Worm (Caenorhabditis elegans): Measurements from ENCODE around the gene fbxa-48.

The fbxa-48 gene

DNA sequence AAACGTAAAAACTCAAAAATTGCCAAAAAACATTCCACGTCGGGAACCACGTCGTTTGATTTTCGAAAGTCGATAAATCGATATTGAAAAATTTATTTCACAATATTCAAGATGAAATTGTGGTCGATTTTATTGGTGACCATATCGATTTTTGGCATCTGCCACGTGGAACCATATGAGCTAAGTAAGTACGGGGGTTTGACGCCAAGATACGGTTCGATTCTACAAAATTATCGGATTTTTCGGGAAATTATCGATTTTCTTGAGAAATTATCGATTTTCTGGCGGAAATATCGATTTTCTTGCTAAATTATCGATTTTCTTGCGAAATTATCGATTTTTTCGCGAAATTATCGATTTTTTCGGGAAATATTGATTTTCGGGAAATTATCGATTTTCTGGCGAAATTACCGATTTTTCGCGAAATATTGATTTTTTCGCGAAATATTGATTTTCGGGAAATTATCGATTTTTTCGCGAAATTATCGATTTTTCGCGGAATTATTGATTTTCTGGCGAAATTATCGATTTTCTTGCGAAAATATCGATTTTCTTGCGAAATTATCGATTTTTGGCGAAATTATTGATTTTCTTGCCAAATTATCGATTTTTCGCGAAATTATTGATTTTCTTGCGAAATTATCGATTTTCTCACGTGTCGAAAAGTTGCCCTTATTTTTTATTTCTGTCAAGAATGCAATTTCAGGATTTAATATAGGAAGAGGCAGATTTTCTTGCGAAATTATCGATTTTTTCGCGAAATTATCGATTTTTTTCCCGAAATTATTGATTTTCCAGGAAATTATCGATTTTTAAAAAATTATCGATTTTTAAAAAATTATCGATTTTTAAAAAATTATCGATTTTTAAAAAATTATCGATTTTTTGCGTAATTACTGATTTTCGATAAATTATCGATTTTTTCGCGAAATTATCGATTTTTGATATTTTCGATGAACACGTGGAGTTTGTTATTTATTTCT lies 10.3 kb upstream of the fbxa-48 start, which contains the start of gene Y54F10BM.3:
Gene Y54F10BM.3 (plus strand): TSS at position 51 of the 983 bp plus-strand sequence.
- no peak for TF ChIP-seq lin-32 (GFP tag; optimal IDR thresholded peaks at IDR 0.05)
- TF ChIP-seq bed-3 (GFP tag; optimal IDR thresholded peaks at IDR 0.05), result no peak
- TF ChIP-seq sptf-1 (tag; optimal IDR thresholded peaks at IDR 0.05), result peak; percentile 23
- TF ChIP-seq ceh-39 (tag; optimal IDR thresholded peaks at IDR 0.05), result peak; percentile 25

DNA sequence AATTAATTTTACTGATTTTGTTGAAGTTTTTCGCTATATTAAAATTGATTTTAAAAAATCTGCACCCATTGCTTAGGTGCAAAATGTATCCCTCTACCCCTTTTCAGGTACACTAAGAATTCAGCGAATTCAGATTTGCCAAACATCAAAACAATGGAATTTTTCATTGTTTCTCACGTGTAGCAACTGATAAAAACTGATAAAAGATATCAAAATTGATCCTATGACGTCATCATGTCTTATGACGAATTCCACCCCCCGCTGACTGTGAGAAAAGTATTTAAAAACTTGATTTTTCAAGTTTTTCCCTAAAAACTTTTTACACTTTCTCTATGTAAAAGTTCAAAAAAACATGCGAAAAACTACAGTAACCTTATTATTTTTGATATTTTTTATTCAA lies 8.6 kb upstream of the fbxa-48 start, which contains the start of gene Y54F10BM.22:
Gene Y54F10BM.22 (plus strand): TSS at position 331 of the 400 bp plus-strand sequence.
- TF ChIP-seq zip-8 (tag; optimal IDR thresholded peaks at IDR 0.05) (peak; percentile 8), tbx-8 (GFP tag; optimal IDR thresholded peaks at IDR 0.05) (no peak)

DNA sequence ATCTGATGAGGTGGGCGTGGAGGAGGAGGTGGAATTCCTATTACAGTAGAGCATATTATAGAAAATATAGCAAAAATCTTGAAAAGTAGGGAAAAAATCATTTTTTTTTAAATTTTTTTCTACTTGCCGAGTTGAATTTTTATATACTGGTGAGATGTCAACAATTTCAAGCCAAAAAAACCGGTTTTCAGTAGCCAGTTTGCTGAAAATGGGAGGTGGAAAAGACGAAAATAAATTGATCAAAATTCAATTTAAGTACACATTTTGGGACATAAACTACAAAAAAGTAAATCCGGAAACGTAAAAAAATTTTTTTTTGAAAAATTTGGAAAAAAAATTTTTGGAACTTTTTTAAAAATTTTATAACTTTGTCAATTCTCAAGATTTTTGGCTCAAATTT lies 7.5 kb upstream of the fbxa-48 start, which contains the start of gene Y54F10BM.23:
Gene Y54F10BM.23 (minus strand): TSS at position 101 of the 400 bp plus-strand sequence.
- TF ChIP-seq flh-1 (GFP tag; optimal IDR thresholded peaks at IDR 0.05) (no peak), snpc-4 (tag; optimal IDR thresholded peaks at IDR 0.05) (no peak), ham-2 (GFP tag; optimal IDR thresholded peaks at IDR 0.05) (no peak), mls-2 (tag; optimal IDR thresholded peaks at IDR 0.05) (no peak), nhr-2 (tag; optimal IDR thresholded peaks at IDR 0.05) (no peak), nhr-237 (tag; optimal IDR thresholded peaks at IDR 0.05) (no peak), ceh-83 (GFP tag; optimal IDR thresholded peaks at IDR 0.05) (no peak), zip-8 (tag; optimal IDR thresholded peaks at IDR 0.05) (no peak), lin-32 (GFP tag; optimal IDR thresholded peaks at IDR 0.05) (no peak), ceh-43 (GFP tag; optimal IDR thresholded peaks at IDR 0.05) (no peak), nhr-28 (tag; optimal IDR thresholded peaks at IDR 0.05) (no peak), tbx-8 (GFP tag; optimal IDR thresholded peaks at IDR 0.05) (no peak), unc-39 (tag; optimal IDR thresholded peaks at IDR 0.05) (no peak), ces-1 (GFP tag; optimal IDR thresholded peaks at IDR 0.05) (no peak), nhr-12 (tag; optimal IDR thresholded peaks at IDR 0.05) (no peak), unc-120 (tag; optimal IDR thresholded peaks at IDR 0.05; ENCODE audit: poor library complexity, severe bottlenecking) (no peak)

DNA sequence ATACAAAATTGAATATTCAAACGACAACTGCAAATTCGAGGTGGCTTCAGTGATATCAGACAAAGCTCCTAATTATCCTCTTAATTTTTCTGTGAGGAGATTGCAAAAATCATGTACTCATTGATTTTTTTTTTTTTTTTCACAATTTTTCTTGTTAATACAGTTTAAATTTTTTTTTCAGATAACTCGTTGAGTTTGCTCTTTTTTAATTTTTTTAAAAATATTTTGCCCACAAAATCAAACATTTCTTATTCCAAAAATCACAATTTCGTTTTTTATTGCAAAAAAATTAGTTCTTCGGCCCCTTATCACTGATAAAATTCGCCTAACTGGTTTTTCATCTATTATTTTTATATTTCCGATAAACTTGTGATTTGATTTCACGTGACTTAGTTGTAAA lies 4.9 kb upstream of the fbxa-48 start, which contains the start of gene Y54F10BM.21:
Gene Y54F10BM.21 (plus strand): TSS at position 301 of the 400 bp plus-strand sequence.
- TF ChIP-seq nhr-12 (tag; optimal IDR thresholded peaks at IDR 0.05) (no peak), elt-3 (tag; optimal IDR thresholded peaks at IDR 0.05) (no peak), ham-2 (GFP tag; optimal IDR thresholded peaks at IDR 0.05) (no peak), mep-1 (tag; optimal IDR thresholded peaks at IDR 0.05) (no peak), tbx-8 (GFP tag; optimal IDR thresholded peaks at IDR 0.05) (no peak), unc-39 (tag; optimal IDR thresholded peaks at IDR 0.05) (no peak), nhr-28 (tag; optimal IDR thresholded peaks at IDR 0.05) (no peak), M03D4.4 (tag; optimal IDR thresholded peaks at IDR 0.05) (no peak), nhr-237 (tag; optimal IDR thresholded peaks at IDR 0.05) (no peak), bed-3 (GFP tag; optimal IDR thresholded peaks at IDR 0.05) (no peak), drap-1 (GFP tag; optimal IDR thresholded peaks at IDR 0.05) (no peak), lin-13 (tag; optimal IDR thresholded peaks at IDR 0.05) (no peak), mls-2 (tag; optimal IDR thresholded peaks at IDR 0.05) (no peak), blmp-1 (tag; optimal IDR thresholded peaks at IDR 0.05) (no peak), unc-120 (tag; optimal IDR thresholded peaks at IDR 0.05; ENCODE audit: poor library complexity, severe bottlenecking) (no peak), ceh-43 (GFP tag; optimal IDR thresholded peaks at IDR 0.05) (no peak), flh-1 (GFP tag; optimal IDR thresholded peaks at IDR 0.05) (no peak), sptf-1 (tag; optimal IDR thresholded peaks at IDR 0.05) (no peak), ceh-83 (GFP tag; optimal IDR thresholded peaks at IDR 0.05) (no peak)

DNA sequence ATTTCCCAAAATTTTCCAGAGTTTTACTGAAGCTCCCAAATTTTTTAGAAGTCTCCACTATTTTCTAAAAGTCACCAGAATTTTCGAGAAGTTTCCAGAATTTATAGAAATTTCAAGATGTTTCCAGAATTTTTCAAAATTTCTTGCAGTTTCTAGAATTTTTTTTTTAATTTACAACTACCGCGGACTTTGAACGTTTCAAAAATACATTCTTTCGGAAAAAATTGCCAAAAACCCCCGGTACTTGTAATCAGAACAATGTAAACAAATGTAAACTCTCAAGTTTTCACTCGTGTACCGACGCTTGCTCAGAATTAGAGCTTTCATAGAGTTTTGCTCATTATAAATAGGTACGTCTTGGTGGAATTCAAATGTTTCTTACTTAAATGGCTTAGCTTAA lies 757 bp upstream of the fbxa-48 start, which contains the start of gene fbxa-39:
Gene fbxa-39 (plus strand): TSS at position 301 of the 400 bp plus-strand sequence.
- TF ChIP-seq nhr-28 (tag; optimal IDR thresholded peaks at IDR 0.05) (no peak), tbx-8 (GFP tag; optimal IDR thresholded peaks at IDR 0.05) (no peak), unc-39 (tag; optimal IDR thresholded peaks at IDR 0.05) (no peak), lin-13 (tag; optimal IDR thresholded peaks at IDR 0.05) (no peak), elt-1 (tag; optimal IDR thresholded peaks at IDR 0.05; ENCODE audit: borderline replicate concordance, insufficient read depth) (no peak), zip-8 (tag; optimal IDR thresholded peaks at IDR 0.05) (no peak), bed-3 (GFP tag; optimal IDR thresholded peaks at IDR 0.05) (no peak), cnd-1 (tag; optimal IDR thresholded peaks at IDR 0.05) (no peak), ceh-43 (GFP tag; optimal IDR thresholded peaks at IDR 0.05) (no peak), blmp-1 (tag; optimal IDR thresholded peaks at IDR 0.05) (no peak), nhr-12 (tag; optimal IDR thresholded peaks at IDR 0.05) (no peak), sptf-1 (tag; optimal IDR thresholded peaks at IDR 0.05) (no peak), nhr-2 (tag; optimal IDR thresholded peaks at IDR 0.05) (no peak), ceh-39 (tag; optimal IDR thresholded peaks at IDR 0.05) (no peak), snpc-4 (tag; optimal IDR thresholded peaks at IDR 0.05) (no peak)

All from whole organism, mixed stage, embryonic.